Fruit fly (Drosophila melanogaster) whole organism, embryonic: ENCODE results near the gene mRpL15.

Experiments
- Abd-B ChIP-seq: fragments of 200-800 bp; sonication (Bioruptor generic); optimal IDR thresholded peaks from 2 replicates; lab custom pipeline; 2018; ENCODE audit warnings: missing biosample characterization, mild to moderate bottlenecking, missing genetic modification characterization, moderate library complexity
- Antp ChIP-seq: fragments of 200-800 bp; sonication (Bioruptor generic); optimal IDR thresholded peaks from 3 replicates; lab custom pipeline; 2016; ENCODE audit warnings: missing biosample characterization, missing genetic modification characterization
- B-H2 ChIP-seq: fragments of 200-800 bp; sonication (Bioruptor generic); optimal IDR thresholded peaks from 2 replicates; lab custom pipeline; 2018; ENCODE audit warnings: missing biosample characterization, mild to moderate bottlenecking, missing genetic modification characterization
- CG10321 ChIP-seq: fragments of 200-800 bp; sonication (Bioruptor generic); IDR thresholded peaks from 2 replicates; pipeline ENCODE4 v1.3.6; 2022; ENCODE audit warnings: missing biosample characterization, missing genetic modification characterization
- CG10565 ChIP-seq: fragments of 200-800 bp; sonication (Bioruptor generic); optimal IDR thresholded peaks from 3 replicates; lab custom pipeline; 2016; ENCODE audit warnings: missing biosample characterization, mild to moderate bottlenecking, missing genetic modification characterization
- CG10979 ChIP-seq: fragments of 200-800 bp; sonication (Bioruptor generic); optimal IDR thresholded peaks from 2 replicates; lab custom pipeline; 2018; ENCODE audit warnings: missing biosample characterization, mild to moderate bottlenecking, missing genetic modification characterization, moderate library complexity
- CG12299 ChIP-seq: fragments of 200-800 bp; sonication (Bioruptor generic); optimal IDR thresholded peaks from 2 replicates; lab custom pipeline; 2018; ENCODE audit warnings: missing biosample characterization, mild to moderate bottlenecking, missing genetic modification characterization
- CG12659 ChIP-seq: fragments of 200-800 bp; sonication (Bioruptor generic); optimal IDR thresholded peaks from 3 replicates; lab custom pipeline; 2017; ENCODE audit warnings: mild to moderate bottlenecking, missing biosample characterization, missing genetic modification reagents, missing genetic modification characterization
- CG12942 ChIP-seq: fragments of 200-800 bp; sonication (Bioruptor generic); optimal IDR thresholded peaks from 3 replicates; lab custom pipeline; 2016; ENCODE audit warnings: missing biosample characterization, missing genetic modification characterization
- CG14014 ChIP-seq: fragments of 200-800 bp; sonication (Bioruptor generic); IDR thresholded peaks from 2 replicates; pipeline ENCODE4 v1.3.6; 2022; ENCODE audit warnings: missing biosample characterization, missing genetic modification characterization
- CG15011 ChIP-seq: fragments of 200-800 bp; sonication (Bioruptor generic); optimal IDR thresholded peaks from 3 replicates; lab custom pipeline; 2018; ENCODE audit warnings: missing biosample characterization, mild to moderate bottlenecking, missing genetic modification characterization
- CG17912 ChIP-seq: fragments of 200-800 bp; sonication (Bioruptor generic); optimal IDR thresholded peaks from 2 replicates; lab custom pipeline; 2018; ENCODE audit warnings: missing biosample characterization, mild to moderate bottlenecking, missing genetic modification characterization
- CG30020 ChIP-seq: fragments of 200-800 bp; optimal IDR thresholded peaks from 2 replicates; lab custom pipeline; 2019; ENCODE audit warnings: missing biosample characterization, mild to moderate bottlenecking, missing genetic modification characterization, moderate library complexity
- CG32772 ChIP-seq: fragments of 200-800 bp; sonication (Bioruptor generic); IDR thresholded peaks from 2 replicates; pipeline ENCODE4 v1.3.6; 2022; ENCODE audit warnings: missing biosample characterization, missing genetic modification characterization
- CG34376 ChIP-seq: fragments of 200-800 bp; sonication (Bioruptor generic); optimal IDR thresholded peaks from 2 replicates; lab custom pipeline; 2018; ENCODE audit warnings: missing biosample characterization, mild to moderate bottlenecking, missing genetic modification characterization
- CG8944 ChIP-seq: fragments of 200-800 bp; sonication (Bioruptor generic); optimal IDR thresholded peaks from 3 replicates; lab custom pipeline; 2016; ENCODE audit warnings: missing biosample characterization, missing genetic modification characterization
- CG9797 ChIP-seq: fragments of 200-800 bp; sonication (Bioruptor generic); optimal IDR thresholded peaks from 3 replicates; lab custom pipeline; 2018; ENCODE audit warnings: missing biosample characterization, mild to moderate bottlenecking, missing genetic modification characterization
- CG9876 ChIP-seq: fragments of 200-800 bp; sonication (Bioruptor generic); optimal IDR thresholded peaks from 2 replicates; lab custom pipeline; 2016; ENCODE audit warnings: missing biosample characterization, missing genetic modification characterization
- CTCF ChIP-seq: fragments of 200-800 bp; sonication (Bioruptor generic); optimal IDR thresholded peaks from 2 replicates; lab custom pipeline; 2017; ENCODE audit warnings: missing biosample characterization, mild to moderate bottlenecking, missing genetic modification characterization, moderate library complexity
- CrebB ChIP-seq: fragments of 200-800 bp; sonication (Bioruptor generic); optimal IDR thresholded peaks from 3 replicates; lab custom pipeline; 2018; ENCODE audit warnings: missing biosample characterization, mild to moderate bottlenecking, missing genetic modification characterization
- Doc3 ChIP-seq: fragments of 200-800 bp; sonication (Bioruptor generic); IDR thresholded peaks from 3 replicates; pipeline ENCODE4 v1.3.6; 2022; ENCODE audit warnings: missing biosample characterization, missing genetic modification characterization; ENCODE audit not compliant: partially characterized antibody
- E2f2 ChIP-seq: fragments of 200-800 bp; sonication (Bioruptor generic); IDR thresholded peaks from 2 replicates; pipeline ENCODE4 v1.3.6; 2022; ENCODE audit warnings: missing biosample characterization, missing genetic modification characterization
- Fer3 ChIP-seq: fragments of 200-800 bp; sonication (Bioruptor generic); optimal IDR thresholded peaks from 2 replicates; lab custom pipeline; 2018; ENCODE audit warnings: missing biosample characterization, mild to moderate bottlenecking, missing genetic modification characterization, moderate library complexity
- HLH4C ChIP-seq: fragments of 200-800 bp; sonication (Bioruptor generic); IDR thresholded peaks from 3 replicates; pipeline ENCODE4 v1.3.6; 2022; ENCODE audit warnings: missing biosample characterization, missing genetic modification characterization; ENCODE audit not compliant: partially characterized antibody
- HLHmδ ChIP-seq: fragments of 200-800 bp; sonication (Bioruptor generic); optimal IDR thresholded peaks from 2 replicates; lab custom pipeline; 2018; ENCODE audit warnings: missing biosample characterization, mild to moderate bottlenecking, missing genetic modification characterization, moderate library complexity
- Hr78 ChIP-seq, 2 experiments: fragments of 200-800 bp in 1 of 2; fragments of >200 bp in 1 of 2; sonication (Bioruptor generic) in 1 of 2; optimal IDR thresholded peaks; 2 replicates each; lab custom pipeline; 2017 to 2019; ENCODE audit warnings: missing biosample characterization in 2 of 2, missing genetic modification characterization in 2 of 2, mild to moderate bottlenecking in 1 of 2, moderate library complexity in 1 of 2
- Lhr ChIP-seq: fragments of 200-800 bp; sonication (Bioruptor generic); optimal IDR thresholded peaks from 3 replicates; lab custom pipeline; 2017; ENCODE audit warnings: mild to moderate bottlenecking, missing biosample characterization, missing genetic modification reagents, missing genetic modification characterization
- MTF-1 ChIP-seq: fragments of 200-800 bp; sonication (Bioruptor generic); optimal IDR thresholded peaks from 2 replicates; lab custom pipeline; 2018; ENCODE audit warnings: missing biosample characterization, mild to moderate bottlenecking, missing genetic modification characterization, borderline replicate concordance
- Med ChIP-seq: fragments of 200-800 bp; sonication (Bioruptor generic); peaks from one replicate; lab custom pipeline; 2016; ENCODE audit warnings: missing biosample characterization, missing genetic modification characterization, mild to moderate bottlenecking, inconsistent platforms, moderate library complexity
- NK7.1 ChIP-seq: fragments of 200-800 bp; sonication (Bioruptor generic); optimal IDR thresholded peaks from 3 replicates; lab custom pipeline; 2016; ENCODE audit warnings: missing biosample characterization, missing genetic modification characterization
- Sin3A ChIP-seq: fragments of >200 bp; optimal IDR thresholded peaks from 2 replicates; lab custom pipeline; 2018
- YL-1 ChIP-seq: fragments of 200-800 bp; sonication (Bioruptor generic); optimal IDR thresholded peaks from 3 replicates; lab custom pipeline; 2017; ENCODE audit warnings: missing biosample characterization, mild to moderate bottlenecking, missing genetic modification characterization
- bcd ChIP-seq: fragments of 200-800 bp; sonication (Bioruptor generic); optimal IDR thresholded peaks from 2 replicates; lab custom pipeline; 2017; ENCODE audit warnings: missing biosample characterization, mild to moderate bottlenecking, missing genetic modification characterization
- chif ChIP-seq, 2 experiments: fragments of 200-800 bp; sonication (Bioruptor generic); optimal IDR thresholded peaks; 3 replicates each; lab custom pipeline; 2016; ENCODE audit warnings: missing biosample characterization in 2 of 2, missing genetic modification characterization in 2 of 2
- ci ChIP-seq: fragments of 200-800 bp; sonication (Bioruptor generic); IDR thresholded peaks from 3 replicates; pipeline ENCODE4 v1.3.6; 2022; ENCODE audit warnings: missing biosample characterization, missing genetic modification characterization
- croc ChIP-seq: fragments of 200-800 bp; sonication (Bioruptor generic); conservative IDR thresholded peaks from 3 replicates; pipeline ENCODE4 v1.3.6; 2022; ENCODE audit warnings: missing biosample characterization, missing genetic modification characterization
- dati ChIP-seq: fragments of 200-800 bp; sonication (Bioruptor generic); IDR thresholded peaks from 2 replicates; pipeline ENCODE4 v1.3.6; 2022; ENCODE audit warnings: missing biosample characterization, missing genetic modification characterization
- eve ChIP-seq, 2 experiments: fragments of >200 bp; optimal IDR thresholded peaks; 2 replicates each; lab custom pipeline; 2017; ENCODE audit warnings: missing biosample characterization in 2 of 2, missing genetic modification characterization in 2 of 2
- eyg ChIP-seq: fragments of 200-800 bp; sonication (Bioruptor generic); optimal IDR thresholded peaks from 3 replicates; lab custom pipeline; 2016; ENCODE audit warnings: missing biosample characterization, missing genetic modification characterization
- knrl ChIP-seq: fragments of 200-800 bp; sonication (Bioruptor generic); IDR thresholded peaks from 3 replicates; pipeline ENCODE4 v1.3.6; 2022; ENCODE audit warnings: missing biosample characterization, missing genetic modification characterization; ENCODE audit not compliant: partially characterized antibody
- lab ChIP-seq: fragments of 200-800 bp; sonication (Bioruptor generic); optimal IDR thresholded peaks from 3 replicates; lab custom pipeline; 2017; ENCODE audit warnings: missing biosample characterization, missing genetic modification characterization, mild to moderate bottlenecking, moderate library complexity, missing genetic modification reagents
- maf-S ChIP-seq: fragments of 200-800 bp; sonication (Bioruptor generic); optimal IDR thresholded peaks from 2 replicates; lab custom pipeline; 2016; ENCODE audit warnings: missing biosample characterization, missing genetic modification characterization
- mirr ChIP-seq: fragments of 200-800 bp; sonication (Bioruptor generic); optimal IDR thresholded peaks from 3 replicates; lab custom pipeline; 2018; ENCODE audit warnings: missing biosample characterization, mild to moderate bottlenecking, missing genetic modification characterization
- oc ChIP-seq: fragments of 200-800 bp; sonication (Bioruptor generic); optimal IDR thresholded peaks from 2 replicates; lab custom pipeline; 2018; ENCODE audit warnings: missing biosample characterization, mild to moderate bottlenecking, missing genetic modification characterization, moderate library complexity
- ranshi ChIP-seq: fragments of 200-800 bp; sonication (Bioruptor generic); IDR thresholded peaks from 2 replicates; pipeline ENCODE4 v1.3.6; 2022; ENCODE audit warnings: missing biosample characterization, missing genetic modification characterization
- seq ChIP-seq: fragments of 200-800 bp; sonication (Bioruptor generic); IDR thresholded peaks from 2 replicates; pipeline ENCODE4 v1.3.6; 2022; ENCODE audit warnings: missing biosample characterization, missing genetic modification characterization
- slou ChIP-seq: fragments of 200-800 bp; sonication (Bioruptor generic); optimal IDR thresholded peaks from 3 replicates; lab custom pipeline; 2016; ENCODE audit warnings: missing biosample characterization, missing genetic modification characterization
- sqz ChIP-seq: fragments of 200-800 bp; sonication (Bioruptor generic); optimal IDR thresholded peaks from 3 replicates; lab custom pipeline; 2018; ENCODE audit warnings: missing biosample characterization, mild to moderate bottlenecking, missing genetic modification characterization
- tap ChIP-seq: fragments of 200-800 bp; optimal IDR thresholded peaks from 3 replicates; lab custom pipeline; 2019; ENCODE audit warnings: missing biosample characterization, mild to moderate bottlenecking, missing genetic modification characterization, moderate library complexity
- vfl ChIP-seq: fragments of 200-800 bp; sonication (Bioruptor generic); optimal IDR thresholded peaks from 2 replicates; lab custom pipeline; 2016; ENCODE audit warnings: missing biosample characterization, missing genetic modification characterization

The mRpL15 gene

DNA sequence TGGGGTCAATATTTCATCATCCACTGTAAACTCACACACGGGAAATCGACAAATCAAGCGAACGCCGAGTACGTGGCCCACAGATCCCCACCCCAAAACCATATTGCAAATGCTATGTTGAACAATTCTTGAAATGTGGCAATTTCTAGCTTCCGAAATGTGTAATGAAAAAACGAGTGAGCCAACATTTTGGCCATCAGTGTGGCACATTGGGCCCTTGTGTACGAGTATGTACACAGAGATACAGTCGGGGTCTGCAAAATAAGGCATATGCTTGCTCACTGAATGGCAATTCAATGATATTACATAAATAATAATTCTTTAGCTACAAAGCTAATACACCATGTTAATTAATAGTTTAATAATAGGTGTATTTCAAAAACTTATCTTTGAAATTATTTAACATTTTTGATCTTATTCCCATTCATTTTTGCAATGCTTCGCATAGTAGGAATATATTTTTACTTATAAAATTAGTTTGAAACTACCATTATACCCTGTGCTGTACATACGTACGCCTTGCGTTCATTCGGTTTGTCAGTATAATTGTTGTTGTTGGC is 36.4 kb downstream of the mRpL15 start (continued):
- peak; percentile 76 for TF ChIP-seq ci
- peak; percentile 51 for TF ChIP-seq mirr
- no peak for TF ChIP-seq Doc3 (GFP tag; lab: Robert Waterston, UW)
- peak; percentile 84 for TF ChIP-seq seq
- peak; percentile 64; the same call in 1 of the 2 replicates for TF ChIP-seq E2f2
- peak; percentile 66 for TF ChIP-seq CG32772
- TF ChIP-seq CG10565 (GFP tag; lab: Kevin White, UChicago), result no peak
- peak; percentile 92 for TF ChIP-seq lab (GFP tag; lab: Kevin White, UChicago)
- TF ChIP-seq eve (GFP tag; optimal IDR thresholded peaks at IDR 0.05; lab: Kevin White, UChicago), result peak in 1 of 2 experiments; percentile 91
- TF ChIP-seq YL-1 (GFP tag; lab: Kevin White, UChicago), result peak; percentile 47
- no peak for TF ChIP-seq Sin3A (lab: Kevin White, UChicago)
- TF ChIP-seq sqz (GFP tag; lab: Kevin White, UChicago), result peak; percentile 76
- peak; percentile 63 for TF ChIP-seq NK7.1
- TF ChIP-seq Abd-B (GFP tag; lab: Kevin White, UChicago), result peak; percentile 84
- peak; percentile 58 for TF ChIP-seq CG17912 (GFP tag; lab: Kevin White, UChicago)
- peak; percentile 85 for TF ChIP-seq CG14014 (GFP tag; lab: Robert Waterston, UW)
- TF ChIP-seq CrebB, result peak; percentile 77
- TF ChIP-seq chif (GFP tag; optimal IDR thresholded peaks at IDR 0.05; lab: Kevin White, UChicago), result peak; percentile 36 to 66
- peak; percentile 78 for TF ChIP-seq vfl (GFP tag; lab: Kevin White, UChicago)
- peak; percentile 93 for TF ChIP-seq CG12659
- TF ChIP-seq Lhr, result peak; percentile 40
- TF ChIP-seq CG12942 (GFP tag; lab: Kevin White, UChicago), result peak; percentile 74
- TF ChIP-seq CG9797 (GFP tag; lab: Kevin White, UChicago), result no peak
- TF ChIP-seq CG30020 (tag; lab: Kevin White, UChicago), result peak; percentile 63
- TF ChIP-seq knrl (GFP tag; lab: Robert Waterston, UW), result peak; percentile 14; the same call in 1 of the 3 replicates
- peak; percentile 89 for TF ChIP-seq CG15011
- peak; percentile 91 for TF ChIP-seq B-H2 (GFP tag; lab: Kevin White, UChicago)
- TF ChIP-seq HLHmδ (GFP tag; lab: Kevin White, UChicago), result no peak
- peak; percentile 54; the same call in 1 of the 2 replicates for TF ChIP-seq CG10321 (GFP tag; lab: Robert Waterston, UW)
- peak; percentile 96 for TF ChIP-seq Med (GFP tag; lab: Kevin White, UChicago)
- peak; percentile 89 for TF ChIP-seq Fer3 (tag; lab: Kevin White, UChicago)
- peak; percentile 62 for TF ChIP-seq CG9876
- TF ChIP-seq CG12299 (tag; lab: Kevin White, UChicago), result peak; percentile 85
- TF ChIP-seq MTF-1, result peak; percentile 44
- TF ChIP-seq slou, result peak; percentile 82
- peak in 1 of 2 experiments; percentile 59 for TF ChIP-seq Hr78 (GFP tag; optimal IDR thresholded peaks at IDR 0.05; lab: Kevin White, UChicago)
- peak; percentile 85 for TF ChIP-seq oc (tag; lab: Kevin White, UChicago)
- TF ChIP-seq bcd (GFP tag; lab: Kevin White, UChicago), result peak; percentile 87
- TF ChIP-seq dati (GFP tag; lab: Robert Waterston, UW), result no peak; the same call in 1 of the 2 replicates
- TF ChIP-seq CTCF (GFP tag; lab: Kevin White, UChicago), result peak; percentile 33
- no peak for TF ChIP-seq HLH4C (GFP tag; lab: Robert Waterston, UW)
- peak; percentile 77 for TF ChIP-seq Antp (GFP tag; lab: Kevin White, UChicago)
- TF ChIP-seq tap (tag; lab: Kevin White, UChicago), result peak; percentile 92
- TF ChIP-seq CG34376, result peak; percentile 69
- peak; percentile 79 for TF ChIP-seq CG10979 (tag; lab: Kevin White, UChicago)
- peak; percentile 76 for TF ChIP-seq maf-S (GFP tag; lab: Kevin White, UChicago)
- TF ChIP-seq croc, result peak; percentile 72
- peak; percentile 53 for TF ChIP-seq eyg (GFP tag; lab: Kevin White, UChicago)
- peak; percentile 73 for TF ChIP-seq ranshi
- peak; percentile 72 for TF ChIP-seq CG8944 (GFP tag; lab: Kevin White, UChicago)
